2 fruit fly cellular contexts compared by ENCODE assay signal in the genomic region with DNA sequence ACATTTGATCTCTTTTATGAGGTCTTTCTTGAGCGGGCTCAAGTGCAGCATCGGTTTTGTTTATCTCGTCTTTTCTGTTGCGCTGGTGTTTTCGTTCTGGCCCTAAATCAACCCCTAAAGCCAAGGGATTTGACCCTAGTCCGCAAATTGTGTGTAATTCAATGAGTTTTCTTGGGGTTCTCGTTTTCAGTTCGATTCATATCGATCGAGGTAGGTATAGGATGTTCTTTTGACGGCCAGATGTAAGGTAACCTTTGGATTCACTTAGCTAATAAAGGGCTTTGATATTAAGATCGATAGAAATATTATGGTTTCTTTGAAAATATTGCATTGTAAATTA.
TF ChIP-seq lines count a peak whose summit lies in the region.

No protein-coding gene starts in this region.

- TF ChIP-seq CTCF in whole organism, embryonic (GFP tag; optimal IDR thresholded peaks at IDR 0.05; lab: Kevin White, UChicago), result no peak

TF ChIP-seq in whole organism, embryonic, 481 proteins besides CTCF, POLR2A, EP300 and RAD21:
- peak; percentile 61 for TF ChIP-seq pros (GFP tag; optimal IDR thresholded peaks at IDR 0.05; lab: Kevin White, UChicago)
- TF ChIP-seq kay (GFP tag; optimal IDR thresholded peaks at IDR 0.05; lab: Kevin White, UChicago), result no peak
- peak; percentile 71 for TF ChIP-seq CG15479 (GFP tag; optimal IDR thresholded peaks at IDR 0.05; lab: Kevin White, UChicago)
- TF ChIP-seq CG10462 (GFP tag; optimal IDR thresholded peaks at IDR 0.05; lab: Kevin White, UChicago), result no peak
- no peak for TF ChIP-seq sisA (GFP tag; IDR thresholded peaks at IDR 0.05; lab: Robert Waterston, UW)
- TF ChIP-seq kni (GFP tag; optimal IDR thresholded peaks at IDR 0.05; lab: Kevin White, UChicago), result peak; percentile 47
- peak in 1 of 2 experiments; percentile 77 for TF ChIP-seq tll (GFP tag; optimal IDR thresholded peaks at IDR 0.05; lab: Kevin White, UChicago)

TF ChIP-seq in whole organism, pupa, 21 proteins besides CTCF, POLR2A, EP300 and RAD21:
- TF ChIP-seq CG17806 (tag; optimal IDR thresholded peaks at IDR 0.05; lab: Kevin White, UChicago) (no peak), EcR (GFP tag; optimal IDR thresholded peaks at IDR 0.05; lab: Kevin White, UChicago) (peak; percentile 59), gl (tag; optimal IDR thresholded peaks at IDR 0.05; lab: Kevin White, UChicago) (no peak)
